Worm (Caenorhabditis elegans): Measurements from ENCODE around the gene Y37E11B.1.

DNA sequence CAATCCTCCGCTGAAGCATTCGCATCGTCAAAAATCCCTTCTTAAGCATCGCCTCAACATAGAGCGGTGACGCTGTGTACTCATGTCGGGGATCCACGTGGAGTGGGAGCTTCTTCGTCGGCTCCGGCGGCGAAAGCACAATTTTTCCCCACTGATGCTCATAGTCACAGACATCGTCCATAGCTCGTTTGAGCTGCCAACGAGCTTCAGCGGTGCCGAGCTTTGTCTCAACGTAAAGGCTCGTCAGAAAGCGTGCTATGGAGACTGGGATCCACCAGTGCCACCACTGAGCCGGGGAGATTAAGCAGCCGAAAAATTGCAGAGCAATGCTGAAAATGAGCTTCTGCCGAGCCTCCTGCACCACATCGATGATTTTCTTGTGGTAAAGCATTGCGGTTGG is 11.4 kb downstream of the Y37E11B.1 start:
- TF ChIP-seq eyg-1 (tag; optimal IDR thresholded peaks at IDR 0.05): no peak
- no peak for TF ChIP-seq ceh-14 (tag; optimal IDR thresholded peaks at IDR 0.05)
- no peak for TF ChIP-seq ceh-9 (tag; optimal IDR thresholded peaks at IDR 0.05)
- no peak for TF ChIP-seq T23F11.4 (GFP tag; optimal IDR thresholded peaks at IDR 0.05)
- no peak for TF ChIP-seq mec-3 (tag; optimal IDR thresholded peaks at IDR 0.05; ENCODE audit: borderline replicate concordance)
- no peak for TF ChIP-seq unc-86 (tag; optimal IDR thresholded peaks at IDR 0.05)
- TF ChIP-seq ztf-16 (tag; optimal IDR thresholded peaks at IDR 0.05): no peak
- TF ChIP-seq ama-1 (optimal IDR thresholded peaks at IDR 0.05): no peak
- TF ChIP-seq pha-4 (tag; optimal IDR thresholded peaks at IDR 0.05): no peak
- no peak for TF ChIP-seq elt-2 (tag; optimal IDR thresholded peaks at IDR 0.05)
- no peak for TF ChIP-seq F13H6.1 (tag; optimal IDR thresholded peaks at IDR 0.05)
- TF ChIP-seq dmd-4 (tag; optimal IDR thresholded peaks at IDR 0.05; ENCODE audit: borderline replicate concordance): no peak
